Fruit fly (Drosophila melanogaster): ENCODE measurements around the gene Uch.

Gene Uch

DNA sequence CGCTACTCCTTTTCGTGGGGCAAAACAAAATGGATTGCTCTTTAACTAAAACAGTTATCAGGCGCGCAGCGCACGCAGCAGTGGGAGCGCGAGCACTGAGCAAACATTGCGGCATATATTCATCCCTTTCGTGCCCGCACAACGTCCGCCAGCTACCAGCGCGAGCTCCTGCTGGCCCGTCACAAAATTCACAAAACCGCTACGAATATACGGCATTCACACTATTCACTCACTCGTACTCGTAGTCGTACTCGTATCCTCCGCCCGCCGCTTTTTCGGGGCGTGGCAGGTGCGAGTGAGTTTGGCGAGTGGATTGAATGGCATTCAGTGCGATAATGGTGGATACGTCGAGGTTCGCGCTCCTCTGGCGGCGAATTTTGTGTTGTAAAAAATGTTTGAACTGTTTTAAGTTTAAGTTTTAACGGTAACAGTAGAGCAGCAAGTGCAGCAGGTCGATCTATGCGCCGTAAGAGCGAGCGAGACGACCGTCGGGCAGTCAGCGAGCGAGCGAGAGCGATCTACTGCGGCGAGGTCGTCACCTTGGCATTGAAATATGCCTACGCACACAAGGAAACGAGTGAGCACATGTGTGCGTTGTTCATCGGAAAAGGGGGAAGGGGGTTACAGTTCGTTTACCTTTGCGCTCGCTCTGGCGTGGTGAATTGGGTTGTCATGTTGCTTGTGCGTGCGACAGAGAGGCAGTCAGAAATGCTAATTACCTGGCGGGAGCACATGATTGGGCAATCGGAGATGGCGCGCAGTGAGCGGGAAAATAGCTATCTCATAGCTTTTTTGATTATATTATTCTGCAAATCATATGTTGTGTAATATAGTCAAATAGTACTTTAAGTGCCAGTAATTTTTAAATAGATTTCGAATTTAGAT, 17.2 kb downstream of the Uch start:
- peak; percentile 28 to 68 for TF ChIP-seq cnc (optimal IDR thresholded peaks at IDR 0.05)
- peak; percentile 99 for TF ChIP-seq cic (GFP tag; optimal IDR thresholded peaks at IDR 0.05)
- peak; percentile 45 for TF ChIP-seq CG33017 (tag; optimal IDR thresholded peaks at IDR 0.05)
- TF ChIP-seq toe (GFP tag; optimal IDR thresholded peaks at IDR 0.05) = peak; percentile 44
- TF ChIP-seq Crg-1 (GFP tag; optimal IDR thresholded peaks at IDR 0.05) = peak; percentile 44
- TF ChIP-seq kay (GFP tag; ENCODE audit: borderline replicate concordance) = peak; percentile 67
- peak; percentile 94 for TF ChIP-seq ovo (GFP tag; optimal IDR thresholded peaks at IDR 0.05)
- peak; percentile 99 for TF ChIP-seq Mnt (GFP tag; optimal IDR thresholded peaks at IDR 0.05)
- TF ChIP-seq tj (GFP tag; optimal IDR thresholded peaks at IDR 0.05) = peak; percentile 98
- peak; percentile 97 for TF ChIP-seq pad (GFP tag; optimal IDR thresholded peaks at IDR 0.05)
- peak; percentile 49 for TF ChIP-seq Hr96 (GFP tag; optimal IDR thresholded peaks at IDR 0.05)
- TF ChIP-seq bab1 (GFP tag; optimal IDR thresholded peaks at IDR 0.05) = peak; percentile 37
- TF ChIP-seq CG7101 (tag; optimal IDR thresholded peaks at IDR 0.05) = peak; percentile 44
- peak; percentile 35 for TF ChIP-seq CG5204 (GFP tag; optimal IDR thresholded peaks at IDR 0.05)
- no peak for TF ChIP-seq CG7045 (GFP tag; optimal IDR thresholded peaks at IDR 0.05)
- peak; percentile 17 for TF ChIP-seq CG1620 (GFP tag; optimal IDR thresholded peaks at IDR 0.05)
- no peak for TF ChIP-seq Clk (GFP tag; optimal IDR thresholded peaks at IDR 0.05)
- TF ChIP-seq CG12768 (GFP tag; optimal IDR thresholded peaks at IDR 0.05) = peak; percentile 74
- TF ChIP-seq CG14711 (tag; optimal IDR thresholded peaks at IDR 0.05) = peak; percentile 32
- TF ChIP-seq CG11617 (GFP tag; optimal IDR thresholded peaks at IDR 0.05) = peak; percentile 53

dm6 chr2L:2195328-2195727, 18.7 kb downstream of the Uch start:
- TF ChIP-seq tj (GFP tag; optimal IDR thresholded peaks at IDR 0.05) = no peak
- TF ChIP-seq pad (GFP tag; optimal IDR thresholded peaks at IDR 0.05) = peak; percentile 89

- TF ChIP-seq ovo (GFP tag; optimal IDR thresholded peaks at IDR 0.05) (no peak), tj (GFP tag; optimal IDR thresholded peaks at IDR 0.05) (peak; percentile 38)
These were observed 19.6 kb downstream of the Uch start for dm6 chr2L:2194305-2194828.

DNA sequence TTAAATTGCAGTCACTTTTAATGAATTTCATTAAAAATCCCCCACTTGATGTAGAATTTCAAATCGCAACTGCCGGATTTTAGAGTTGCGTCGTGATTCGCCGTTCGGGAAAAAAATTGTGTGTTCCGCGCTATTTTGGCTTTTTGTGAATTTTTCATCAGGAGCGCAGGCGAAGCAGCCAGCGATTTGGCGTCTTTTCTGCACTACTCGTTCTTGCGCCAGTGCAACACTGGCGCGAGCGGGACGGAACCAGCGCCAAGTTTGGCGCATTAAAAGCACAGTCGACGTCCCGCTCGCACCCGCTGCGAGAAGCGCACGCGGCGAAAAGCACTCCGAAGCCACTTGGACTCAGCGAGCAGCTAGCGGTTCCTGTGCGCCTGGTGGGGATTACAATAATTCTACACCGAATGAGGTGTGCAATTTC, 20.6 kb downstream of the Uch start:
- TF ChIP-seq toe (GFP tag; optimal IDR thresholded peaks at IDR 0.05) (peak; percentile 54), CG12768 (GFP tag; optimal IDR thresholded peaks at IDR 0.05) (peak; percentile 47), Clk (GFP tag; optimal IDR thresholded peaks at IDR 0.05) (peak; percentile 3), CG1620 (GFP tag; optimal IDR thresholded peaks at IDR 0.05) (peak; percentile 76), Mnt (GFP tag; optimal IDR thresholded peaks at IDR 0.05) (peak; percentile 99), CG5204 (GFP tag; optimal IDR thresholded peaks at IDR 0.05) (no peak), tj (GFP tag; optimal IDR thresholded peaks at IDR 0.05) (peak; percentile 92), CG33017 (tag; optimal IDR thresholded peaks at IDR 0.05) (peak; percentile 16), cnc (optimal IDR thresholded peaks at IDR 0.05) (no peak), CG11617 (GFP tag; optimal IDR thresholded peaks at IDR 0.05) (peak; percentile 43), ovo (GFP tag; optimal IDR thresholded peaks at IDR 0.05) (peak; percentile 82), bab1 (GFP tag; optimal IDR thresholded peaks at IDR 0.05) (peak; percentile 85), Crg-1 (GFP tag; optimal IDR thresholded peaks at IDR 0.05) (peak; percentile 52), cic (GFP tag; optimal IDR thresholded peaks at IDR 0.05) (peak; percentile 95), kay (GFP tag; ENCODE audit: borderline replicate concordance) (no peak), CG14711 (tag; optimal IDR thresholded peaks at IDR 0.05) (peak; percentile 92), CG7045 (GFP tag; optimal IDR thresholded peaks at IDR 0.05) (peak; percentile 29), CG7101 (tag; optimal IDR thresholded peaks at IDR 0.05) (peak; percentile 39), Hr96 (GFP tag; optimal IDR thresholded peaks at IDR 0.05) (peak; percentile 83), pad (GFP tag; optimal IDR thresholded peaks at IDR 0.05) (peak; percentile 86)

DNA sequence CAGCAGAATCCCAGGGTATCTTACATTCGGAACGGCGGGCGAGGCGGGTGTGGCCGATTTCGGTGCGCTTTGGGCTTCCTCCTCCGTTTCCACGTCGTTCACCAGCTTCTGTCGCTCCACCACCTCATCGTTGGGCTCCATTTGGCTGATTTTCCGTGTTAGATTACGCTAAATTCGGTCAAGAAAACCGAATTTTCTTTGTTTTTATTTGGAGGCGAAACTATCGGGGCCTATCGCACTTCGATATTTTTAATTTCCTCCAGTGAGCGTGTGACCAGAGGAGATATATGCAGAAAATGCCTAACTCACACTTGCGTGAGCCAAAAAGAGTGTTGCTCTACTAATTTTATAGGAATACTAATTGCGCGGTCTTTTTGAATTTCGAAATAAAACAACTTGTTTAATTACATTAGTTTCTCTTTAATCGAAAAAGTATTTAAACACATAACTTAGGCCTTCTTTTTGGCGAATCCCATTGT, 21.8 kb downstream of the Uch start, which contains the start of gene CG10874:
Gene CG10874, minus strand, starts transcription at position 264 of the 479 bp plus-strand sequence.
- TF ChIP-seq pad (GFP tag; optimal IDR thresholded peaks at IDR 0.05) (peak; percentile 10), Clk (GFP tag; optimal IDR thresholded peaks at IDR 0.05) (no peak), kay (GFP tag; ENCODE audit: borderline replicate concordance) (no peak), toe (GFP tag; optimal IDR thresholded peaks at IDR 0.05) (no peak), CG5204 (GFP tag; optimal IDR thresholded peaks at IDR 0.05) (no peak), cnc (optimal IDR thresholded peaks at IDR 0.05) (no peak), tj (GFP tag; optimal IDR thresholded peaks at IDR 0.05) (no peak), Crg-1 (GFP tag; optimal IDR thresholded peaks at IDR 0.05) (peak; percentile 29), CG1620 (GFP tag; optimal IDR thresholded peaks at IDR 0.05) (peak; percentile 36), CG7101 (tag; optimal IDR thresholded peaks at IDR 0.05) (no peak), bab1 (GFP tag; optimal IDR thresholded peaks at IDR 0.05) (peak; percentile 67), Hr96 (GFP tag; optimal IDR thresholded peaks at IDR 0.05) (no peak), Mnt (GFP tag; optimal IDR thresholded peaks at IDR 0.05) (peak; percentile 4), cic (GFP tag; optimal IDR thresholded peaks at IDR 0.05) (peak; percentile 13), CG12768 (GFP tag; optimal IDR thresholded peaks at IDR 0.05) (no peak), CG33017 (tag; optimal IDR thresholded peaks at IDR 0.05) (no peak)

DNA sequence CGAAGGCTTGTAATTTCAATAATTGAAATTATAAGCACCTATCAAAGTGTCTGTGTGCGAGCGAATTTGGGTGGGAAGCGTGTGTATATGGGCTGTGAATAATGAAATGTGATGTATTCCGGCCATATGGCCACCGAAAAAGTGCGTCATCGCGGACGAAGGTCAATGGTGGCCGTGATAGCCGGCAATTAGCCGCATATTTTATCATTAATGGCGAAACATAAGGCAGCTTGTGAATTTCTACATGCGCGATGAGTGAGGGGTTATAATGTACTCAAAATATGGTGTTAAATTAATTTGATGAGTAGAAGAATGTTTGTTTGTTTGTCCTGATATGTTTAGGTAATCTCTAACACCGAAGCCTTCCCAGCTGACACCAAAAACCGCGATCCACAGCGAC, 22.6 kb downstream of the Uch start:
- TF ChIP-seq CG12768 (GFP tag; optimal IDR thresholded peaks at IDR 0.05) = no peak
